Fruit fly (Drosophila melanogaster) whole organism, embryonic: ENCODE measurements around the gene MSAmiP.

Experiments used
- Atf-2 ChIP-seq: fragments of 200-800 bp; sonication (Bioruptor generic); optimal IDR thresholded peaks from 2 replicates; lab custom pipeline; 2016; ENCODE audit warnings: missing biosample characterization, missing genetic modification characterization
- BEAF-32 ChIP-seq: fragments of 200-800 bp; sonication (Bioruptor generic); optimal IDR thresholded peaks from 3 replicates; lab custom pipeline; 2017; ENCODE audit warnings: missing biosample characterization, missing genetic modification characterization, mild to moderate bottlenecking, moderate library complexity, missing genetic modification reagents
- BtbVII ChIP-seq: fragments of 200-800 bp; sonication (Bioruptor generic); optimal IDR thresholded peaks from 3 replicates; lab custom pipeline; 2017; ENCODE audit warnings: missing biosample characterization, mild to moderate bottlenecking, missing genetic modification characterization
- CG10565 ChIP-seq: fragments of 200-800 bp; sonication (Bioruptor generic); optimal IDR thresholded peaks from 3 replicates; lab custom pipeline; 2016; ENCODE audit warnings: missing biosample characterization, mild to moderate bottlenecking, missing genetic modification characterization
- CG12659 ChIP-seq: fragments of 200-800 bp; sonication (Bioruptor generic); optimal IDR thresholded peaks from 3 replicates; lab custom pipeline; 2017; ENCODE audit warnings: mild to moderate bottlenecking, missing biosample characterization, missing genetic modification reagents, missing genetic modification characterization
- CG12744 ChIP-seq: fragments of 200-800 bp; sonication (Bioruptor generic); optimal IDR thresholded peaks from 2 replicates; lab custom pipeline; 2016; ENCODE audit warnings: missing biosample characterization, missing genetic modification characterization
- CG12769 ChIP-seq: fragments of 200-800 bp; sonication (Bioruptor generic); optimal IDR thresholded peaks from 2 replicates; lab custom pipeline; 2019; ENCODE audit warnings: missing biosample characterization, mild to moderate bottlenecking, missing genetic modification characterization, moderate library complexity
- CG17359 ChIP-seq: fragments of 200-800 bp; sonication (Bioruptor generic); optimal IDR thresholded peaks from 3 replicates; lab custom pipeline; 2018; ENCODE audit warnings: missing biosample characterization, mild to moderate bottlenecking, missing genetic modification characterization, moderate library complexity
- CG17361 ChIP-seq: fragments of 200-800 bp; sonication (Bioruptor generic); IDR thresholded peaks from 3 replicates; pipeline ENCODE4 v1.3.6; 2022; ENCODE audit warnings: missing biosample characterization, missing genetic modification characterization
- CG17385 ChIP-seq: fragments of 200-800 bp; sonication (Bioruptor generic); optimal IDR thresholded peaks from 3 replicates; lab custom pipeline; 2018; ENCODE audit warnings: missing biosample characterization, mild to moderate bottlenecking, missing genetic modification characterization
- CG18262 ChIP-seq: fragments of 200-800 bp; optimal IDR thresholded peaks from 3 replicates; lab custom pipeline; 2019; ENCODE audit warnings: missing biosample characterization, mild to moderate bottlenecking, missing genetic modification characterization, moderate library complexity
- CG18619 ChIP-seq: fragments of 200-800 bp; sonication (Bioruptor generic); optimal IDR thresholded peaks from 3 replicates; lab custom pipeline; 2017; ENCODE audit warnings: missing biosample characterization, mild to moderate bottlenecking, missing genetic modification characterization
- CG3163 ChIP-seq: fragments of 200-800 bp; sonication (Bioruptor generic); optimal IDR thresholded peaks from 3 replicates; lab custom pipeline; 2016; ENCODE audit warnings: missing biosample characterization, missing genetic modification characterization
- CG3847 ChIP-seq: fragments of 200-800 bp; sonication (Bioruptor generic); IDR thresholded peaks from 2 replicates; pipeline ENCODE4 v1.3.6; 2022; ENCODE audit warnings: missing biosample characterization, missing genetic modification characterization
- CG4328 ChIP-seq: fragments of 200-800 bp; sonication (Bioruptor generic); optimal IDR thresholded peaks from 3 replicates; lab custom pipeline; 2017; ENCODE audit warnings: missing biosample characterization, missing genetic modification reagents, missing genetic modification characterization
- CG4424 ChIP-seq: fragments of 200-800 bp; sonication (Bioruptor generic); optimal IDR thresholded peaks from 3 replicates; lab custom pipeline; 2016; ENCODE audit warnings: missing biosample characterization, missing genetic modification characterization
- CG4707 ChIP-seq: fragments of 200-800 bp; sonication (Bioruptor generic); optimal IDR thresholded peaks from 2 replicates; lab custom pipeline; 2018; ENCODE audit warnings: missing biosample characterization, mild to moderate bottlenecking, missing genetic modification characterization, moderate library complexity
- CG6175 ChIP-seq: fragments of 200-800 bp; sonication (Bioruptor generic); IDR thresholded peaks from 3 replicates; pipeline ENCODE4 v1.3.6; 2022; ENCODE audit warnings: missing biosample characterization, missing genetic modification characterization
- CG6254 ChIP-seq: fragments of 200-800 bp; sonication (Bioruptor generic); optimal IDR thresholded peaks from 3 replicates; lab custom pipeline; 2017; ENCODE audit warnings: mild to moderate bottlenecking, missing biosample characterization, missing genetic modification reagents, missing genetic modification characterization
- D19B ChIP-seq: fragments of 200-800 bp; sonication (Bioruptor generic); optimal IDR thresholded peaks from 2 replicates; lab custom pipeline; 2017; ENCODE audit warnings: missing biosample characterization, mild to moderate bottlenecking, missing genetic modification characterization
- Max ChIP-seq: fragments of 200-800 bp; sonication (Bioruptor generic); optimal IDR thresholded peaks from 2 replicates; lab custom pipeline; 2016; ENCODE audit warnings: missing biosample characterization, mild to moderate bottlenecking, missing genetic modification characterization
- Mes4 ChIP-seq: fragments of 200-800 bp; sonication (Bioruptor generic); optimal IDR thresholded peaks from 2 replicates; lab custom pipeline; 2016; ENCODE audit warnings: missing biosample characterization, missing genetic modification characterization
- Poxn ChIP-seq: fragments of 200-800 bp; sonication (Bioruptor generic); IDR thresholded peaks from 2 replicates; pipeline ENCODE4 v1.3.6; 2022; ENCODE audit warnings: missing biosample characterization, missing genetic modification characterization
- Ptx1 ChIP-seq: fragments of 200-800 bp; sonication (Bioruptor generic); IDR thresholded peaks from 2 replicates; pipeline ENCODE4 v1.3.6; 2022; ENCODE audit warnings: missing biosample characterization, missing genetic modification characterization
- Sox100B ChIP-seq: fragments of 200-800 bp; sonication (Bioruptor generic); optimal IDR thresholded peaks from 3 replicates; lab custom pipeline; 2018; ENCODE audit warnings: missing biosample characterization, mild to moderate bottlenecking, missing genetic modification characterization
- TFAM ChIP-seq: fragments of 200-800 bp; sonication (Bioruptor generic); optimal IDR thresholded peaks from 2 replicates; lab custom pipeline; 2017; ENCODE audit warnings: missing biosample characterization, missing genetic modification characterization, inconsistent platforms
- Taf1 ChIP-seq: fragments of 200-800 bp; sonication (Bioruptor generic); IDR thresholded peaks from 2 replicates; pipeline ENCODE4 v1.3.6; 2022; ENCODE audit warnings: missing biosample characterization, missing genetic modification characterization
- al ChIP-seq: fragments of 200-800 bp; sonication (Bioruptor generic); IDR thresholded peaks from 2 replicates; pipeline ENCODE4 v1.3.6; 2022; ENCODE audit warnings: missing biosample characterization, missing genetic modification characterization
- cg ChIP-seq: fragments of 200-800 bp; sonication (Bioruptor generic); optimal IDR thresholded peaks from 3 replicates; lab custom pipeline; 2019; ENCODE audit warnings: missing biosample characterization, mild to moderate bottlenecking, missing genetic modification characterization, moderate library complexity
- chm ChIP-seq: fragments of 200-800 bp; sonication (Bioruptor generic); IDR thresholded peaks from 2 replicates; pipeline ENCODE4 v1.3.6; 2022; ENCODE audit warnings: missing biosample characterization, missing genetic modification characterization
- crc ChIP-seq: fragments of 200-800 bp; sonication (Bioruptor generic); optimal IDR thresholded peaks from 2 replicates; lab custom pipeline; 2016; ENCODE audit warnings: missing biosample characterization, missing genetic modification characterization
- crp ChIP-seq, 2 experiments: fragments of 200-800 bp; sonication (Bioruptor generic); optimal IDR thresholded peaks; 2 replicates in 1 of 2; 3 replicates in 1 of 2; lab custom pipeline; 2017; ENCODE audit warnings: missing biosample characterization in 2 of 2, missing genetic modification characterization in 2 of 2, mild to moderate bottlenecking in 1 of 2, moderate library complexity in 1 of 2
- dimm ChIP-seq: fragments of 200-800 bp; sonication (Bioruptor generic); IDR thresholded peaks from 2 replicates; pipeline ENCODE4 v1.3.6; 2022; ENCODE audit warnings: missing biosample characterization, missing genetic modification characterization
- eyg ChIP-seq: fragments of 200-800 bp; sonication (Bioruptor generic); optimal IDR thresholded peaks from 3 replicates; lab custom pipeline; 2016; ENCODE audit warnings: missing biosample characterization, missing genetic modification characterization
- gcm2 ChIP-seq: fragments of 200-800 bp; sonication (Bioruptor generic); optimal IDR thresholded peaks from 2 replicates; lab custom pipeline; 2016; ENCODE audit warnings: missing biosample characterization, missing genetic modification characterization
- gfzf ChIP-seq: fragments of 200-800 bp; sonication (Bioruptor generic); optimal IDR thresholded peaks from 2 replicates; lab custom pipeline; 2016; ENCODE audit warnings: missing biosample characterization, mild to moderate bottlenecking, missing genetic modification characterization, moderate library complexity
- hb ChIP-seq: fragments of 200-800 bp; sonication (Bioruptor generic); IDR thresholded peaks from 3 replicates; pipeline ENCODE4 v1.3.6; 2022; ENCODE audit warnings: missing biosample characterization, missing genetic modification characterization; ENCODE audit not compliant: partially characterized antibody
- hkb ChIP-seq, 2 experiments: fragments of 200-800 bp in 1 of 2; fragments of >200 bp in 1 of 2; sonication (Bioruptor generic) in 1 of 2; IDR thresholded peaks in 1 of 2; optimal IDR thresholded peaks in 1 of 2; 2 replicates each; pipeline versions ENCODE4 v1.3.6 to Lab custom; 2017 to 2022; ENCODE audit warnings: missing biosample characterization in 1 of 2, missing genetic modification characterization in 1 of 2
- ind ChIP-seq: fragments of 200-800 bp; sonication (Bioruptor generic); optimal IDR thresholded peaks from 3 replicates; lab custom pipeline; 2016; ENCODE audit warnings: missing biosample characterization, missing genetic modification characterization
- lov ChIP-seq, 2 experiments: fragments of 200-800 bp in 1 of 2; fragments of >200 bp in 1 of 2; sonication (Bioruptor generic) in 1 of 2; IDR thresholded peaks in 1 of 2; optimal IDR thresholded peaks in 1 of 2; 2 replicates in 1 of 2; 3 replicates in 1 of 2; pipeline versions ENCODE4 v1.3.6 to Lab custom; 2017 to 2022; ENCODE audit warnings: missing biosample characterization in 1 of 2, missing genetic modification characterization in 1 of 2
- nerfin-2 ChIP-seq: fragments of 200-800 bp; sonication (Bioruptor generic); IDR thresholded peaks from 2 replicates; pipeline ENCODE4 v1.3.6; 2022; ENCODE audit warnings: missing biosample characterization, missing genetic modification characterization; ENCODE audit not compliant: partially characterized antibody
- pita ChIP-seq: fragments of 200-800 bp; sonication (Bioruptor generic); optimal IDR thresholded peaks from 2 replicates; lab custom pipeline; 2017; ENCODE audit warnings: missing biosample characterization, mild to moderate bottlenecking, missing genetic modification characterization
- sens-2 ChIP-seq: fragments of 200-800 bp; sonication (Bioruptor generic); IDR thresholded peaks from 2 replicates; pipeline ENCODE4 v1.3.6; 2022; ENCODE audit warnings: missing biosample characterization, missing genetic modification characterization
- sob ChIP-seq: fragments of 200-800 bp; sonication (Bioruptor generic); IDR thresholded peaks from 2 replicates; pipeline ENCODE4 v1.3.6; 2022; ENCODE audit warnings: missing biosample characterization, missing genetic modification characterization
- tin ChIP-seq: fragments of 200-800 bp; sonication (Bioruptor generic); optimal IDR thresholded peaks from 3 replicates; lab custom pipeline; 2016; ENCODE audit warnings: missing biosample characterization, missing genetic modification characterization
- trem ChIP-seq: fragments of 200-800 bp; optimal IDR thresholded peaks from 3 replicates; lab custom pipeline; 2019; ENCODE audit warnings: missing biosample characterization, mild to moderate bottlenecking, missing genetic modification characterization, moderate library complexity
- ttk ChIP-seq: fragments of 200-800 bp; sonication (Bioruptor generic); IDR thresholded peaks from 2 replicates; pipeline ENCODE4 v2.1.2; 2022; ENCODE audit warnings: missing biosample characterization, missing genetic modification characterization

The MSAmiP gene

DNA sequence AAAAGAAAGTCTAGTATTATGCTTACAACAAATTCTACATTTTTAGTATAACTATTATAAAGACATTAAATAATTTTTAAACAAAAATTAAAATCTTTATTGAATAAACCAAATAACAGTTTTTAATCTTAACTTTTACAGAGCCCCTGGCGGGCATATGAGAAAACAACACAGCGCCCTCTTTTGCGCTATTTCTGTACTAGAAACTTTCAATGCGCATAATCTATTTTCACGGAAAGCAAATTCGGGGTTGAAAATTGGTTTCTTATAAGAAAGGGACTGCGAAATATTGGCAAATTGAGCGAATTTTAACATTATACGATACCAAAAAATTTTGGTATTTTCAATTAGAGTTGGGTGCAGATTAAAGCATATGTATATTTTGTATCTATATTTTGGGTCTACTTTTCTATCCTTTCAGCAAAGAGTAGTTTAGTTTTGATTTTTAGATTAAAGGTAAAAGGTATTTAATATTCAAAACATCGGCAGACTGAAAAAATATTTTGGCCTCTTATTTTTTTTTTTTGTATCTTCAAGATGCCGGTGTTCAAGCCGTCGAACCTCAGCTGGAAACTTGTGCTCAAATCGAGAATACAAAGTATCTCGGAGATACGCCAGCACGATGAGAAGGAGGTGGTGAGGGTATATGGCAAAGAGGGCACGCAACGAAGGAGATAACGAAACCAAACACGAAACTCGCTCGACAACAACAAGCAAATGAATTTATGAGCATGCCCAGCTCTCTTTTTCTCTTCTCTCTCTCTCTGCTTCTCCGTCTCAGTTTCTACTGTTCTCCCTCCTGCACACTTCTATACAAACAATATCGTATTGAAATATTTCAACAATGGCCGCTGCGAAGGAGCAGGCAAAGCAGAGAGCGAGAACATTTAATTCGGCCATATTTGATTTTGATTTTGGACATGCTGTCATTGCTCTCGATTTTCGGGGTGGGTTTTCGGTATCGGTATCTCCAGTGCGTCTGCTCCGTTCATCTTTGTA is 38.8 kb downstream of the MSAmiP start (continued):
- TF ChIP-seq Atf-2 (peak; percentile 3), cg (peak; percentile 61), sens-2 (GFP tag; lab: Robert Waterston, UW) (no peak), lov (optimal IDR thresholded peaks at IDR 0.05; lab: Kevin White, UChicago) (no peak), lov (GFP tag; IDR thresholded peaks at IDR 0.05; lab: Robert Waterston, UW) (no peak), eyg (GFP tag; lab: Kevin White, UChicago) (no peak), dimm (GFP tag; lab: Robert Waterston, UW) (no peak), CG3163 (GFP tag; lab: Kevin White, UChicago) (peak; percentile 9), ttk (GFP tag; lab: Robert Waterston, UW) (0 out of 2 replicates have a peak, but pooled peaks have one; percentile 13), CG17359 (tag; lab: Kevin White, UChicago) (no peak), CG17385 (GFP tag; lab: Kevin White, UChicago) (peak; percentile 21), Max (GFP tag; lab: Kevin White, UChicago) (no peak), TFAM (GFP tag; lab: Kevin White, UChicago) (no peak), Mes4 (no peak), gfzf (GFP tag; lab: Kevin White, UChicago) (no peak), hkb (optimal IDR thresholded peaks at IDR 0.05; lab: Kevin White, UChicago) (no peak), hkb (GFP tag; IDR thresholded peaks at IDR 0.05; lab: Robert Waterston, UW) (no peak), BtbVII (GFP tag; lab: Kevin White, UChicago) (no peak), Poxn (GFP tag; lab: Robert Waterston, UW) (no peak), CG12744 (GFP tag; lab: Kevin White, UChicago) (no peak), pita (GFP tag; lab: Kevin White, UChicago) (no peak), gcm2 (GFP tag; lab: Kevin White, UChicago) (no peak), trem (no peak), CG18262 (tag; lab: Kevin White, UChicago) (peak; percentile 28), Sox100B (no peak), crp (GFP tag; optimal IDR thresholded peaks at IDR 0.05; lab: Kevin White, UChicago) (no peak), CG17361 (GFP tag; lab: Robert Waterston, UW) (0 out of 3 replicates have a peak, but pooled peaks have one; percentile 10), nerfin-2 (GFP tag; lab: Robert Waterston, UW) (no peak), hb (no peak), CG18619 (GFP tag; lab: Kevin White, UChicago) (no peak), BEAF-32 (GFP tag; lab: Kevin White, UChicago) (no peak), CG6254 (GFP tag; lab: Kevin White, UChicago) (no peak), ind (GFP tag; lab: Kevin White, UChicago) (no peak), CG10565 (no peak), CG12769 (tag; lab: Kevin White, UChicago) (no peak), chm (GFP tag; lab: Robert Waterston, UW) (peak; percentile 18; the same call in 1 of the 2 replicates), tin (GFP tag; lab: Kevin White, UChicago) (no peak), CG4707 (GFP tag; lab: Kevin White, UChicago) (no peak), Taf1 (GFP tag; lab: Robert Waterston, UW) (no peak), Ptx1 (peak; percentile 32; the same call in 1 of the 2 replicates), CG4328 (no peak), CG6175 (GFP tag; lab: Robert Waterston, UW) (no peak), D19B (GFP tag; lab: Kevin White, UChicago) (no peak), al (GFP tag; lab: Robert Waterston, UW) (no peak), CG4424 (peak; percentile 3), CG3847 (GFP tag; lab: Robert Waterston, UW) (no peak), CG12659 (GFP tag; lab: Kevin White, UChicago) (no peak), crc (no peak), sob (no peak)
